Worm (Caenorhabditis elegans): ENCODE measurements around the gene fem-3.

DNA sequence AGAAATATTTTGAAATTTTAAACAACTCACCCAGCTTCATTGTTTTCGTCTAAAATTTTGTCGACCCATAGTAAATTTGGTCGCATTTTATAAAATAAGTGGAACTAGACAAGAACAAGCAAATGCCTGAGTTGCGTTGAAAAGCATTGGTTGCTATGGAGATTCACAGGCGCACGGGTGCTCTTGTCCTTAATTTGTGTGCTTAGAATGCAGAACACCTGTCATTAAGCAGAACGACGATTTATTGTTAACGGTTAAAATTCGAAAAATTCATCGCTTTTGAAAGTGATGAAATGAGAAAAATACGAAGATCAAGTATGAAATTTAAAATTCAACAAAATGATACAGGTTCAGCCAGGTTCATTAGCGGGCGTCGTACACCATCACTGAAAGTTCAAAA is 41.3 kb downstream of the fem-3 start, which contains the start of gene daf-10:
- TF ChIP-seq ref-1 (GFP tag; conservative IDR thresholded peaks at IDR 0.05) (no peak), flt-1 (GFP tag; IDR thresholded peaks at IDR 0.05) (no peak), T22C8.4 (GFP tag; IDR thresholded peaks at IDR 0.05) (no peak), cog-1 (tag; optimal IDR thresholded peaks at IDR 0.05) (no peak), tab-1 (GFP tag; IDR thresholded peaks at IDR 0.05) (no peak), ztf-23 (GFP tag; IDR thresholded peaks at IDR 0.05) (no peak), ztf-29 (GFP tag; IDR thresholded peaks at IDR 0.05) (no peak), klf-2 (GFP tag; conservative IDR thresholded peaks at IDR 0.05) (no peak)
